Worm (Caenorhabditis elegans): Measurements from ENCODE around the gene del-2.
"Not testable (repeated sequence)": the region's sequence is repeated elsewhere in the genome, so short reads cannot be mapped to it uniquely, and the experiment has no call there.

- TF ChIP-seq ama-1 (optimal IDR thresholded peaks at IDR 0.05); nfya-1 (tag; optimal IDR thresholded peaks at IDR 0.05); T23F11.4 (GFP tag; optimal IDR thresholded peaks at IDR 0.05); ets-4 (tag; optimal IDR thresholded peaks at IDR 0.05): not testable (repeated sequence)
Observed at ce11 chrIV:9688715-9689114, 46.9 kb upstream of the del-2 start, which contains the start of gene msp-76.
